Fruit fly (Drosophila melanogaster) whole organism, wandering third instar larva: Measurements from ENCODE around the gene ara.

Source experiments
- Abd-B ChIP-seq: fragments of >200 bp; optimal IDR thresholded peaks from 2 replicates; lab custom pipeline; 2017; ENCODE audit warnings: missing biosample characterization, missing genetic modification characterization
- CG9705 ChIP-seq: fragments of 200-800 bp; sonication (Bioruptor generic); optimal IDR thresholded peaks from 2 replicates; lab custom pipeline; 2018; ENCODE audit warnings: missing biosample characterization, mild to moderate bottlenecking, missing genetic modification characterization
- CrebA ChIP-seq: fragments of 200-800 bp; sonication (Bioruptor generic); optimal IDR thresholded peaks from 2 replicates; lab custom pipeline; 2016; ENCODE audit warnings: missing biosample characterization, mild to moderate bottlenecking, missing genetic modification characterization, borderline replicate concordance
- Dfd ChIP-seq: fragments of >200 bp; optimal IDR thresholded peaks from 2 replicates; lab custom pipeline; 2017; ENCODE audit warnings: missing biosample characterization, missing genetic modification characterization
- GATAd ChIP-seq: sonication (Bioruptor generic); optimal IDR thresholded peaks from 2 replicates; lab custom pipeline; 2016; ENCODE audit warnings: missing biosample characterization, missing genetic modification characterization
- HLH106 ChIP-seq: fragments of 200-800 bp; optimal IDR thresholded peaks from 3 replicates; lab custom pipeline; 2019; ENCODE audit warnings: missing biosample characterization, mild to moderate bottlenecking, missing genetic modification characterization, moderate library complexity
- Hnf4 ChIP-seq: fragments of 200-800 bp; sonication (Bioruptor generic); optimal IDR thresholded peaks from 2 replicates; lab custom pipeline; 2016; ENCODE audit warnings: missing biosample characterization, mild to moderate bottlenecking, missing genetic modification characterization
- Hr83 ChIP-seq: fragments of 200-300 bp; sonication (Bioruptor generic); optimal IDR thresholded peaks from 2 replicates; lab custom pipeline; 2016; ENCODE audit warnings: missing biosample characterization, mild to moderate bottlenecking, missing genetic modification characterization, moderate library complexity; ENCODE audit not compliant: poor library complexity, severe bottlenecking
- Jra ChIP-seq: sonication (Bioruptor generic); optimal IDR thresholded peaks from 2 replicates; lab custom pipeline; 2016; ENCODE audit warnings: missing biosample characterization, missing genetic modification characterization
- Mio ChIP-seq: sonication (Bioruptor generic); optimal IDR thresholded peaks from 2 replicates; lab custom pipeline; 2016; ENCODE audit warnings: missing biosample characterization, missing genetic modification characterization
- Myc ChIP-seq: fragments of >200 bp; optimal IDR thresholded peaks from 2 replicates; lab custom pipeline; 2017
- N ChIP-seq: fragments of >200 bp; optimal IDR thresholded peaks from 2 replicates; lab custom pipeline; 2018; ENCODE audit warnings: missing biosample characterization, missing external identifiers, missing genetic modification characterization
- OdsH ChIP-seq: fragments of 200-800 bp; sonication (Bioruptor generic); optimal IDR thresholded peaks from 2 replicates; lab custom pipeline; 2016; ENCODE audit warnings: missing biosample characterization, mild to moderate bottlenecking, missing genetic modification characterization
- Rel ChIP-seq, 2 experiments: fragments of 200-800 bp; sonication (Bioruptor generic) in 1 of 2; optimal IDR thresholded peaks; 2 replicates in 1 of 2; 3 replicates in 1 of 2; lab custom pipeline; 2016 to 2019; ENCODE audit warnings: mild to moderate bottlenecking in 2 of 2, missing biosample characterization in 2 of 2, missing genetic modification characterization in 2 of 2, moderate library complexity in 1 of 2
- Sp1 ChIP-seq: fragments of 200-800 bp; sonication (Bioruptor generic); optimal IDR thresholded peaks from 3 replicates; lab custom pipeline; 2019; ENCODE audit warnings: missing biosample characterization, mild to moderate bottlenecking, missing genetic modification characterization, moderate library complexity
- Vsx2 ChIP-seq: fragments of 200-300, 225-300 bp; sonication (Bioruptor generic); optimal IDR thresholded peaks from 2 replicates; lab custom pipeline; 2018; ENCODE audit warnings: missing biosample characterization, missing genetic modification characterization; ENCODE audit not compliant: partially characterized antibody
- br ChIP-seq: fragments of 200-800 bp; sonication (Bioruptor generic); optimal IDR thresholded peaks from 2 replicates; lab custom pipeline; 2016; ENCODE audit warnings: missing biosample characterization, missing genetic modification characterization
- brk ChIP-seq: fragments of 200-800 bp; sonication (Bioruptor generic); optimal IDR thresholded peaks from 2 replicates; lab custom pipeline; 2016; ENCODE audit warnings: missing biosample characterization, mild to moderate bottlenecking, missing genetic modification characterization
- dl ChIP-seq, 2 experiments: fragments of 175-275, 200-275 bp in 1 of 2; fragments of 200-275 bp in 1 of 2; sonication (Bioruptor generic); optimal IDR thresholded peaks; lab custom pipeline; 2018; ENCODE audit warnings: mild to moderate bottlenecking in 2 of 2, missing biosample characterization in 2 of 2, missing genetic modification characterization in 2 of 2, moderate library complexity in 2 of 2; ENCODE audit not compliant: partially characterized antibody in 2 of 2, insufficient read depth in 1 of 2
- dsf ChIP-seq: sonication (Bioruptor generic); optimal IDR thresholded peaks from 2 replicates; lab custom pipeline; 2016; ENCODE audit warnings: missing biosample characterization, missing genetic modification characterization, borderline replicate concordance
- ey ChIP-seq: fragments of 200-800 bp; sonication (Bioruptor generic); optimal IDR thresholded peaks from 2 replicates; lab custom pipeline; 2016; ENCODE audit warnings: missing biosample characterization, missing genetic modification characterization
- foxo ChIP-seq, 2 experiments: fragments of 200-800 bp; sonication (Bioruptor generic); optimal IDR thresholded peaks; 2 replicates in 1 of 2; 3 replicates in 1 of 2; lab custom pipeline; 2016 to 2017; ENCODE audit warnings: missing biosample characterization in 2 of 2, missing genetic modification characterization in 2 of 2
- fru ChIP-seq: fragments of 200-800 bp; sonication (Bioruptor generic); optimal IDR thresholded peaks from 3 replicates; lab custom pipeline; 2016; ENCODE audit warnings: missing biosample characterization, mild to moderate bottlenecking, missing genetic modification characterization
- h ChIP-seq: fragments of 200-800 bp; sonication (Bioruptor generic); optimal IDR thresholded peaks from 3 replicates; lab custom pipeline; 2016; ENCODE audit warnings: missing biosample characterization, mild to moderate bottlenecking, missing genetic modification characterization
- jim ChIP-seq: fragments of 175-275, 200-325 bp; sonication (Bioruptor generic); optimal IDR thresholded peaks from 2 replicates; lab custom pipeline; 2016; ENCODE audit warnings: missing biosample characterization, mild to moderate bottlenecking, missing genetic modification characterization
- pan ChIP-seq: fragments of >200 bp; optimal IDR thresholded peaks from 2 replicates; lab custom pipeline; 2017
- psq ChIP-seq: fragments of 200-800 bp; sonication (Bioruptor generic); optimal IDR thresholded peaks from 3 replicates; lab custom pipeline; 2017; ENCODE audit warnings: missing biosample characterization, mild to moderate bottlenecking, missing genetic modification characterization, moderate library complexity
- rgr ChIP-seq: fragments of 200-800 bp; sonication (Bioruptor generic); optimal IDR thresholded peaks from 3 replicates; lab custom pipeline; 2016; ENCODE audit warnings: missing biosample characterization, mild to moderate bottlenecking, missing genetic modification characterization
- sage ChIP-seq: fragments of 200-800 bp; sonication (Bioruptor generic); optimal IDR thresholded peaks from 2 replicates; lab custom pipeline; 2016; ENCODE audit warnings: missing biosample characterization, mild to moderate bottlenecking, missing genetic modification characterization
- sv ChIP-seq: fragments of 200-800 bp; sonication (Bioruptor generic); optimal IDR thresholded peaks from 3 replicates; lab custom pipeline; 2016; ENCODE audit warnings: missing biosample characterization, missing genetic modification characterization
- tai ChIP-seq: sonication (Bioruptor generic); optimal IDR thresholded peaks from 2 replicates; lab custom pipeline; 2016; ENCODE audit warnings: missing biosample characterization, missing genetic modification characterization
- woc ChIP-seq: sonication (Bioruptor generic); optimal IDR thresholded peaks from 2 replicates; lab custom pipeline; 2016; ENCODE audit warnings: missing biosample characterization, mild to moderate bottlenecking, missing genetic modification characterization

The ara gene

dm6 chr3L:12574867-12575266 lies 5.6 kb upstream of the ara start:
- TF ChIP-seq Rel (GFP tag; optimal IDR thresholded peaks at IDR 0.05; lab: Kevin White, UChicago) (no peak), Rel (tag; optimal IDR thresholded peaks at IDR 0.05; lab: Kevin White, UChicago) (no peak), Sp1 (GFP tag; lab: Kevin White, UChicago) (no peak), CG9705 (GFP tag; lab: Kevin White, UChicago) (no peak), Vsx2 (GFP tag; lab: Kevin White, UChicago) (no peak)

- TF ChIP-seq Sp1 (GFP tag; lab: Kevin White, UChicago), result no peak
- TF ChIP-seq woc (GFP tag; lab: Kevin White, UChicago), result no peak
- no peak for TF ChIP-seq GATAd
- TF ChIP-seq fru, result no peak
- TF ChIP-seq br (GFP tag; lab: Kevin White, UChicago), result no peak
- no peak for TF ChIP-seq Hr83
- no peak for TF ChIP-seq brk (GFP tag; lab: Kevin White, UChicago)
- TF ChIP-seq h, result no peak
- no peak for TF ChIP-seq sv (GFP tag; lab: Kevin White, UChicago)
- TF ChIP-seq Mio (GFP tag; lab: Kevin White, UChicago), result no peak
- no peak for TF ChIP-seq N
- TF ChIP-seq Hnf4, result no peak
- no peak for TF ChIP-seq Myc
- TF ChIP-seq Vsx2 (GFP tag; lab: Kevin White, UChicago), result no peak
- TF ChIP-seq rgr, result no peak
Measured at dm6 chr3L:12584977-12585376, 4.5 kb downstream of the ara start.

dm6 chr3L:12585761-12586160 lies 5.3 kb downstream of the ara start:
- TF ChIP-seq Dfd (GFP tag; lab: Kevin White, UChicago) (peak; percentile 86), OdsH (no peak)
- TF ChIP-seq, all 38 proteins: peak for 1

- TF ChIP-seq sage (no peak), pan (lab: Kevin White, UChicago) (no peak), sv (GFP tag; lab: Kevin White, UChicago) (no peak), Jra (GFP tag; lab: Kevin White, UChicago) (no peak), CrebA (no peak), GATAd (no peak), foxo (GFP tag; optimal IDR thresholded peaks at IDR 0.05; lab: Kevin White, UChicago) (no peak), tai (GFP tag; lab: Kevin White, UChicago) (no peak), dl (GFP tag; optimal IDR thresholded peaks at IDR 0.05; lab: Kevin White, UChicago; ENCODE audit: insufficient read depth in 1 of 2, partially characterized antibody in 2 of 2) (no peak), N (no peak), ey (no peak), HLH106 (tag; lab: Kevin White, UChicago) (no peak), h (no peak), brk (GFP tag; lab: Kevin White, UChicago) (no peak), woc (GFP tag; lab: Kevin White, UChicago) (no peak)
Measured at dm6 chr3L:12587218-12587797, 6.8 kb downstream of the ara start.

- TF ChIP-seq brk (GFP tag; lab: Kevin White, UChicago), result no peak
- no peak for TF ChIP-seq Rel (GFP tag; optimal IDR thresholded peaks at IDR 0.05; lab: Kevin White, UChicago)
- peak; percentile 81 for TF ChIP-seq Rel (tag; optimal IDR thresholded peaks at IDR 0.05; lab: Kevin White, UChicago)
Measured at dm6 chr3L:12588237-12588636, 7.8 kb downstream of the ara start.

dm6 chr3L:12588863-12589262 lies 8.4 kb downstream of the ara start:
- TF ChIP-seq br (GFP tag; lab: Kevin White, UChicago), result no peak
- no peak for TF ChIP-seq psq (GFP tag; lab: Kevin White, UChicago)
- TF ChIP-seq Hr83, result no peak
- no peak for TF ChIP-seq woc (GFP tag; lab: Kevin White, UChicago)
- no peak for TF ChIP-seq Jra (GFP tag; lab: Kevin White, UChicago)
- TF ChIP-seq h, result no peak
- TF ChIP-seq Myc, result no peak
- no peak for TF ChIP-seq Sp1 (GFP tag; lab: Kevin White, UChicago)
- TF ChIP-seq brk (GFP tag; lab: Kevin White, UChicago), result no peak
- TF ChIP-seq Mio (GFP tag; lab: Kevin White, UChicago), result no peak
- no peak for TF ChIP-seq Hnf4
- no peak for TF ChIP-seq jim (GFP tag; lab: Kevin White, UChicago)
- no peak for TF ChIP-seq foxo (GFP tag; optimal IDR thresholded peaks at IDR 0.05; lab: Kevin White, UChicago)
- TF ChIP-seq tai (GFP tag; lab: Kevin White, UChicago), result no peak
- TF ChIP-seq Abd-B (GFP tag; lab: Kevin White, UChicago), result no peak
- no peak for TF ChIP-seq dsf
